Worm (Caenorhabditis elegans): ENCODE data around the gene nhr-131.

DNA sequence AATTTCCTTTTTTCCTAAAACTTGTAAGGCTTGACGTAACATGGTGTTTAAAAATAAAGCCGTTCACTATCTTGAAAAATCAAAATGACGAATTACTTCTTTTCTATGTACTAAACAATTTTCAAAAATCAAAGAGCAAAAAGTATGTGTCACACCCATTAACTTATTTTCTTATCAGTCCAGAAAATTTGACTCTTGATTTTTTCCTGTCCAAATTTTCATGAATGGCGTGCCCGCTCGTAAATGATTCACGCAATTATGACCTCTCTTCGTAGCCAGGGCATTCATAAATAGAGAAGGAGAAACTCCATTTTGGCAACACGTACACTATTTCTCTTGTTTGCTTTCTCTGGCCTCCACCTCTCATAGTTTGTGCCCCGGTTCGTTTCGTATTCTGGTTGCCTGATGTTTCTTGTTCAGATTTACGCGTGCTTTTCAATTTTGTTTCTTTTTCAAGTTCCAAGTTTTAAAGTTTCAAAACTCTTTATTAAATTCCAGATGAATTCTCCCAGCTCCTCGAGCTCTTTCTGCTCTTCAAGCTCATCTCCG lies 16.4 kb upstream of the nhr-131 start, which contains the start of gene nhr-55:
- TF ChIP-seq unc-55 (GFP tag; optimal IDR thresholded peaks at IDR 0.05): no peak
- TF ChIP-seq nhr-11 (tag; optimal IDR thresholded peaks at IDR 0.05): no peak
- no peak for TF ChIP-seq pat-9 (tag; optimal IDR thresholded peaks at IDR 0.05)
- TF ChIP-seq T23F11.4 (GFP tag; optimal IDR thresholded peaks at IDR 0.05): no peak
- TF ChIP-seq tbx-7 (tag; optimal IDR thresholded peaks at IDR 0.05): no peak
- no peak for TF ChIP-seq elt-2 (tag; optimal IDR thresholded peaks at IDR 0.05)
- TF ChIP-seq syd-9 (tag; optimal IDR thresholded peaks at IDR 0.05): no peak
- no peak for TF ChIP-seq K09A11.1 (tag; optimal IDR thresholded peaks at IDR 0.05; ENCODE audit: insufficient read depth)
- no peak for TF ChIP-seq ceh-45 (GFP tag; IDR thresholded peaks at IDR 0.05)
- TF ChIP-seq sox-4 (tag; optimal IDR thresholded peaks at IDR 0.05): no peak
- no peak for TF ChIP-seq ttx-3 (tag; optimal IDR thresholded peaks at IDR 0.05)
- TF ChIP-seq fkh-10 (GFP tag; optimal IDR thresholded peaks at IDR 0.05): no peak
- no peak for TF ChIP-seq ceh-14 (tag; optimal IDR thresholded peaks at IDR 0.05)
- TF ChIP-seq pha-4 (tag; optimal IDR thresholded peaks at IDR 0.05): no peak
